Fruit fly (Drosophila melanogaster) whole organism, pupa: Measurements from ENCODE around the gene CG8578.

ENCODE experiments used
- CG10348 ChIP-seq: fragments of 200-800 bp; sonication (Bioruptor generic); IDR thresholded peaks from 2 replicates; pipeline ENCODE4 v1.3.6; 2022; ENCODE audit warnings: missing biosample characterization, missing genetic modification characterization
- CG12605 ChIP-seq: fragments of 200-800 bp; sonication (Bioruptor generic); IDR thresholded peaks from 2 replicates; pipeline ENCODE4 v1.3.6; 2022; ENCODE audit warnings: missing biosample characterization, missing genetic modification characterization
- CG14655 ChIP-seq: fragments of 200-800 bp; sonication (Bioruptor generic); optimal IDR thresholded peaks from 3 replicates; lab custom pipeline; 2017; ENCODE audit warnings: mild to moderate bottlenecking, missing biosample characterization, missing genetic modification reagents, missing genetic modification characterization
- CG32121 ChIP-seq: fragments of 200-800 bp; sonication (Bioruptor generic); IDR thresholded peaks from 2 replicates; pipeline ENCODE4 v1.3.6; 2022; ENCODE audit warnings: missing biosample characterization, missing genetic modification characterization
- CG9948 ChIP-seq: fragments of 200-800 bp; sonication (Bioruptor generic); optimal IDR thresholded peaks from 2 replicates; lab custom pipeline; 2018; ENCODE audit warnings: missing biosample characterization, mild to moderate bottlenecking, missing genetic modification characterization, moderate library complexity
- D1 ChIP-seq: fragments of 200-800 bp; sonication (Bioruptor generic); optimal IDR thresholded peaks from 2 replicates; lab custom pipeline; 2018; ENCODE audit warnings: missing biosample characterization, mild to moderate bottlenecking, missing genetic modification characterization, moderate library complexity
- Pif1A ChIP-seq: fragments of 200-800 bp; sonication (Bioruptor generic); optimal IDR thresholded peaks from 3 replicates; lab custom pipeline; 2016; ENCODE audit warnings: missing biosample characterization, missing genetic modification characterization
- Pif1B ChIP-seq: fragments of 200-800 bp; sonication (Bioruptor generic); optimal IDR thresholded peaks from 3 replicates; lab custom pipeline; 2016; ENCODE audit warnings: missing biosample characterization, missing genetic modification characterization
- fd96Ca ChIP-seq: fragments of 200-800 bp; sonication (Bioruptor generic); IDR thresholded peaks from 3 replicates; pipeline ENCODE4 v1.3.6; 2022; ENCODE audit warnings: missing biosample characterization, missing genetic modification characterization
- gl ChIP-seq: fragments of 200-800 bp; sonication (Bioruptor generic); optimal IDR thresholded peaks from 2 replicates; lab custom pipeline; 2018; ENCODE audit warnings: missing biosample characterization, mild to moderate bottlenecking, missing genetic modification characterization
- rn ChIP-seq: fragments of 200-800 bp; sonication (Bioruptor generic); IDR thresholded peaks from 2 replicates; pipeline ENCODE4 v1.3.6; 2022; ENCODE audit warnings: missing biosample characterization, missing genetic modification characterization

dm6 chrX:15849021-15849420 lies 4.7 kb downstream of the CG8578 start, which contains the start of gene sun:
- TF ChIP-seq CG32121 (GFP tag; lab: Robert Waterston, UW), result no peak
- TF ChIP-seq D1, result no peak
- no peak for TF ChIP-seq CG12605 (GFP tag; lab: Robert Waterston, UW)
- TF ChIP-seq CG14655 (GFP tag; lab: Kevin White, UChicago), result no peak
- TF ChIP-seq Pif1A (GFP tag; lab: Kevin White, UChicago), result no peak
- no peak for TF ChIP-seq fd96Ca (GFP tag; lab: Robert Waterston, UW)
- no peak for TF ChIP-seq rn (GFP tag; lab: Robert Waterston, UW)
- no peak for TF ChIP-seq gl (tag; lab: Kevin White, UChicago)
- TF ChIP-seq CG9948 (tag; lab: Kevin White, UChicago), result no peak
- TF ChIP-seq Pif1B (GFP tag; lab: Kevin White, UChicago), result no peak
- TF ChIP-seq CG10348 (GFP tag; lab: Robert Waterston, UW), result no peak
